Fruit fly (Drosophila melanogaster): Measurements from ENCODE around the gene CG18171.

- TF ChIP-seq Sin3A (optimal IDR thresholded peaks at IDR 0.05): no peak
- TF ChIP-seq ttk (optimal IDR thresholded peaks at IDR 0.05): no peak
- no peak for TF ChIP-seq h (optimal IDR thresholded peaks at IDR 0.05)
- TF ChIP-seq psq (optimal IDR thresholded peaks at IDR 0.05): no peak
These were observed 30.7 kb downstream of the CG18171 start for dm6 chr3L:1692122-1692786.
